Worm (Caenorhabditis elegans) whole organism, L2 larva: ENCODE data around the gene spig-8.

ENCODE experiments used
- C34F6.9 ChIP-seq: fragments of 150-350 bp; optimal IDR thresholded peaks from 2 replicates; lab custom pipeline; 2014; ENCODE audit warnings: missing biosample characterization, missing genetic modification characterization
- F13H6.1 ChIP-seq: sonication (generic microtip); optimal IDR thresholded peaks from 2 replicates; lab custom pipeline; 2016; ENCODE audit warnings: missing genetic modification characterization, missing compliant biosample characterization
- Y55F3AM.14 ChIP-seq: fragments of 200-800 bp; sonication (Bioruptor generic); optimal IDR thresholded peaks from 2 replicates; lab custom pipeline; 2018; ENCODE audit warnings: mild to moderate bottlenecking, missing genetic modification characterization, missing compliant biosample characterization
- ZK546.5 ChIP-seq: sonication (generic microtip); optimal IDR thresholded peaks from 2 replicates; lab custom pipeline; 2017; ENCODE audit warnings: missing biosample characterization, missing genetic modification characterization
- alr-1 ChIP-seq: fragments of 150-350 bp; optimal IDR thresholded peaks from 2 replicates; lab custom pipeline; 2014; ENCODE audit warnings: missing biosample characterization, missing genetic modification characterization
- aly-2 ChIP-seq: fragments of 150-350 bp; optimal IDR thresholded peaks from 2 replicates; lab custom pipeline; 2014; ENCODE audit warnings: missing biosample characterization, missing genetic modification characterization
- ama-1 ChIP-seq: fragments of 150-350 bp; optimal IDR thresholded peaks from 2 replicates; lab custom pipeline; 2018; ENCODE audit warnings: inconsistent platforms
- blmp-1 ChIP-seq: sonication (generic microtip); optimal IDR thresholded peaks from 2 replicates; lab custom pipeline; 2017; ENCODE audit warnings: missing genetic modification characterization, mild to moderate bottlenecking, missing compliant biosample characterization, antibody characterized with exemption, moderate library complexity; ENCODE audit not compliant: insufficient read depth
- ceh-16 ChIP-seq: fragments of 150-350 bp; optimal IDR thresholded peaks from 2 replicates; lab custom pipeline; 2014; ENCODE audit warnings: missing biosample characterization, missing genetic modification characterization
- crh-2 ChIP-seq: sonication (generic microtip); optimal IDR thresholded peaks from 2 replicates; lab custom pipeline; 2017; ENCODE audit warnings: missing biosample characterization, missing genetic modification characterization
- elt-1 ChIP-seq: fragments of 150-350 bp; optimal IDR thresholded peaks from 2 replicates; lab custom pipeline; 2014; ENCODE audit warnings: missing biosample characterization, missing genetic modification characterization
- lin-13 ChIP-seq: fragments of 150-350 bp; optimal IDR thresholded peaks from 2 replicates; lab custom pipeline; 2014; ENCODE audit warnings: missing biosample characterization, missing genetic modification reagents, missing genetic modification characterization
- lin-39 ChIP-seq: fragments of 150-350 bp; optimal IDR thresholded peaks from 2 replicates; lab custom pipeline; 2014; ENCODE audit warnings: missing biosample characterization, missing genetic modification reagents, missing genetic modification characterization
- lsy-2 ChIP-seq, 2 experiments: fragments of 150-350 bp in 1 of 2; sonication (generic microtip) in 1 of 2; optimal IDR thresholded peaks; 2 replicates each; lab custom pipeline; 2014 to 2017; ENCODE audit warnings: missing biosample characterization in 2 of 2, missing genetic modification characterization in 2 of 2
- mab-5 ChIP-seq: fragments of 150-350 bp; optimal IDR thresholded peaks from 2 replicates; lab custom pipeline; 2014; ENCODE audit warnings: missing biosample characterization, missing genetic modification characterization
- nhr-10 ChIP-seq: sonication (generic microtip); optimal IDR thresholded peaks from 2 replicates; lab custom pipeline; 2017; ENCODE audit warnings: missing biosample characterization, missing genetic modification characterization
- nhr-11 ChIP-seq: fragments of 150-350 bp; optimal IDR thresholded peaks from 2 replicates; lab custom pipeline; 2014; ENCODE audit warnings: missing biosample characterization, missing genetic modification characterization
- nhr-12 ChIP-seq: fragments of 150-350 bp; optimal IDR thresholded peaks from 2 replicates; lab custom pipeline; 2014; ENCODE audit warnings: missing biosample characterization, missing genetic modification characterization
- nhr-129 ChIP-seq: fragments of 150-350 bp; optimal IDR thresholded peaks from 2 replicates; lab custom pipeline; 2014; ENCODE audit warnings: missing biosample characterization, missing genetic modification characterization
- nhr-21 ChIP-seq: fragments of 150-350 bp; optimal IDR thresholded peaks from 2 replicates; lab custom pipeline; 2014; ENCODE audit warnings: missing biosample characterization, missing genetic modification characterization
- nhr-237 ChIP-seq: fragments of 150-350 bp; optimal IDR thresholded peaks from 2 replicates; lab custom pipeline; 2014; ENCODE audit warnings: missing biosample characterization, missing genetic modification characterization
- nhr-6 ChIP-seq: fragments of 150-350 bp; optimal IDR thresholded peaks from 2 replicates; lab custom pipeline; 2014; ENCODE audit warnings: missing biosample characterization, missing genetic modification characterization
- nhr-77 ChIP-seq: fragments of 150-350 bp; optimal IDR thresholded peaks from 2 replicates; lab custom pipeline; 2014; ENCODE audit warnings: missing biosample characterization, missing genetic modification characterization
- peb-1 ChIP-seq: fragments of 150-350 bp; optimal IDR thresholded peaks from 2 replicates; lab custom pipeline; 2014; ENCODE audit warnings: missing biosample characterization, missing genetic modification characterization
- sem-4 ChIP-seq: fragments of 150-350 bp; optimal IDR thresholded peaks from 2 replicates; lab custom pipeline; 2014; ENCODE audit warnings: missing biosample characterization, missing genetic modification reagents, missing genetic modification characterization
- skn-1 ChIP-seq: sonication (generic microtip); optimal IDR thresholded peaks from 2 replicates; lab custom pipeline; 2017; ENCODE audit warnings: missing biosample characterization, missing genetic modification characterization
- sma-9 ChIP-seq, 2 experiments: fragments of 150-350 bp in 1 of 2; sonication (generic microtip) in 1 of 2; optimal IDR thresholded peaks; 2 replicates each; lab custom pipeline; 2014 to 2016; ENCODE audit warnings: missing genetic modification characterization in 2 of 2, mild to moderate bottlenecking in 1 of 2, missing biosample characterization in 1 of 2, missing compliant biosample characterization in 1 of 2, missing genetic modification reagents in 1 of 2, moderate library complexity in 1 of 2
- snpc-4 ChIP-seq: fragments of 150-350 bp; optimal IDR thresholded peaks from 2 replicates; lab custom pipeline; 2014; ENCODE audit warnings: missing biosample characterization, missing genetic modification characterization
- unc-55 ChIP-seq: fragments of 150-350 bp; sonication (generic microtip); optimal IDR thresholded peaks from 3 replicates; lab custom pipeline; 2014; ENCODE audit warnings: missing biosample characterization, missing genetic modification reagents, missing genetic modification characterization
- unc-62 ChIP-seq: fragments of 150-350 bp; optimal IDR thresholded peaks from 2 replicates; lab custom pipeline; 2014; ENCODE audit warnings: missing biosample characterization, missing genetic modification reagents, missing genetic modification characterization
- ztf-11 ChIP-seq: sonication (generic microtip); optimal IDR thresholded peaks from 2 replicates; lab custom pipeline; 2017; ENCODE audit warnings: missing biosample characterization, missing genetic modification characterization
- ztf-4 ChIP-seq: fragments of 150-350 bp; optimal IDR thresholded peaks from 2 replicates; lab custom pipeline; 2014; ENCODE audit warnings: missing biosample characterization, missing genetic modification characterization

spig-8 gene

ce11 chrV:7096129-7096730 is 41.5 kb downstream of the spig-8 start:
- TF ChIP-seq nhr-11 (tag; lab: Kevin White, UChicago), result no peak
- no peak for TF ChIP-seq ZK546.5 (tag; lab: Kevin White, UChicago)
- TF ChIP-seq F13H6.1 (tag; lab: Kevin White, UChicago), result no peak
- no peak for TF ChIP-seq skn-1 (tag; lab: Kevin White, UChicago)
- TF ChIP-seq nhr-10, result no peak
- TF ChIP-seq nhr-21 (tag; lab: Kevin White, UChicago), result no peak
- TF ChIP-seq crh-2 (tag; lab: Kevin White, UChicago), result no peak
- TF ChIP-seq nhr-129 (tag; lab: Kevin White, UChicago), result no peak

DNA sequence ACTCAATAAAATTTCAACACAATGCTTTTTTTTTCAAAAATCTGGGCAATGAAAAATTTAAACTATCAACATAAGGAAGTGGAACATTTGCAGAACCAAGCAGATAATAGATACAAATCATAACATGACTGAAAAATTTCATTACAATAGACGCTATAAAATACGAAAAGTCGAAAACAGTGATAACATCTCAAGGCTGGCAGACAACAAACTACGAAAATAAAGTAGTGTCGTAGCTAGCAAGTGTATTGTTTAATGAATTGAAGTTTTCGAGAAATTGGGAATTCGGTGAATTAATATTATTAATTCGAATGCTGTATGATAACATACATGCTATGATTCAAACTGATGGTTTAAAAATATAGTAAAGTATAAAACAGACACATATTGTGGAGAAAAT is 42.1 kb downstream of the spig-8 start:
- no peak for TF ChIP-seq ztf-4 (tag; lab: Kevin White, UChicago)
- no peak for TF ChIP-seq F13H6.1 (tag; lab: Kevin White, UChicago)
- no peak for TF ChIP-seq elt-1 (tag; lab: Kevin White, UChicago)
- TF ChIP-seq sma-9 (GFP tag; optimal IDR thresholded peaks at IDR 0.05; lab: Kevin White, UChicago), result no peak
- TF ChIP-seq sma-9 (tag; optimal IDR thresholded peaks at IDR 0.05; lab: Kevin White, UChicago), result no peak
- TF ChIP-seq mab-5 (tag; lab: Kevin White, UChicago), result no peak
- no peak for TF ChIP-seq nhr-6 (tag; lab: Kevin White, UChicago)
- TF ChIP-seq unc-55, result no peak
- TF ChIP-seq aly-2, result no peak
- no peak for TF ChIP-seq lin-39
- no peak for TF ChIP-seq nhr-10
- TF ChIP-seq alr-1 (tag; lab: Kevin White, UChicago), result no peak
- TF ChIP-seq nhr-11 (tag; lab: Kevin White, UChicago), result no peak
- no peak for TF ChIP-seq lsy-2 (tag; optimal IDR thresholded peaks at IDR 0.05; lab: Kevin White, UChicago)
- TF ChIP-seq nhr-129 (tag; lab: Kevin White, UChicago), result no peak
- TF ChIP-seq peb-1, result no peak
- TF ChIP-seq ceh-16 (tag; lab: Kevin White, UChicago), result no peak
- TF ChIP-seq nhr-12 (tag; lab: Kevin White, UChicago), result no peak
- no peak for TF ChIP-seq lin-13
- TF ChIP-seq ama-1 (lab: Kevin White, UChicago), result no peak
- no peak for TF ChIP-seq skn-1 (tag; lab: Kevin White, UChicago)

- TF ChIP-seq unc-62 (GFP tag; lab: Kevin White, UChicago) (no peak), ztf-11 (tag; lab: Kevin White, UChicago) (no peak), peb-1 (no peak), Y55F3AM.14 (GFP tag; lab: Kevin White, UChicago) (no peak), C34F6.9 (no peak), mab-5 (tag; lab: Kevin White, UChicago) (no peak), sem-4 (tag; lab: Kevin White, UChicago) (no peak), nhr-77 (no peak), nhr-12 (tag; lab: Kevin White, UChicago) (no peak), nhr-6 (tag; lab: Kevin White, UChicago) (no peak), blmp-1 (tag; lab: Kevin White, UChicago) (no peak), crh-2 (tag; lab: Kevin White, UChicago) (no peak), snpc-4 (no peak), nhr-237 (no peak)
Observed at ce11 chrV:7103247-7103646, 48.5 kb downstream of the spig-8 start, which contains the start of gene odr-2. Gene odr-2, plus strand, starts transcription at chrV:7103547.
